Fruit fly (Drosophila melanogaster): Measurements from ENCODE around the gene Ibf2.

The Ibf2 gene

DNA sequence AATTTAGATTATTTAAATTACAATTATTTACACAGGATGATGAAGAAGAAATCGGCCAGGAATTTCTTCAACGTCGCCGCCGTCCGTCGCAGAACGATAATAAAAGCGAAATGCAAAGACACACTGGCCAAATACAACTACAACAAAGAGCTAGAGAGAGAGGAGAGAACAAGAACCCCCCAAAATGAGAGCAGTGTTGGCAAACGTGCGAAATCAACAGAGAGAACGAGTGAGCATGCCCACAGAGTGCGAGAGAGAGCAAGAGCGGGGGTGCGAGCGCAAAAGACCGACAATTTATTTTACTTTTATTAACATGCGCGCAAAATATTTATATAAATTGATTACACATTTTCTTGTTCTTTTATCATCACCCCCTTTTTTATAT, 21.4 kb downstream of the Ibf2 start (continued):
- TF ChIP-seq amos (GFP tag; IDR thresholded peaks at IDR 0.05; ENCODE audit: partially characterized antibody) = no peak
- no peak for TF ChIP-seq CG7963 (GFP tag; IDR thresholded peaks at IDR 0.05; ENCODE audit: partially characterized antibody)
- TF ChIP-seq hbn (GFP tag; IDR thresholded peaks at IDR 0.05; ENCODE audit: partially characterized antibody) = peak; percentile 42
- TF ChIP-seq Camta (GFP tag; optimal IDR thresholded peaks at IDR 0.05) = no peak
- peak; percentile 18; the same call in 1 of the 2 replicates for TF ChIP-seq Rfx (GFP tag; IDR thresholded peaks at IDR 0.05)
- no peak for TF ChIP-seq CG2129 (GFP tag; IDR thresholded peaks at IDR 0.05; ENCODE audit: partially characterized antibody)
- no peak for TF ChIP-seq CG4730 (GFP tag; IDR thresholded peaks at IDR 0.05)
- TF ChIP-seq CG6854 (GFP tag; optimal IDR thresholded peaks at IDR 0.05) = peak; percentile 50
- TF ChIP-seq CG13424 (tag; optimal IDR thresholded peaks at IDR 0.05) = no peak
- TF ChIP-seq CG3281 (GFP tag; optimal IDR thresholded peaks at IDR 0.05) = peak; percentile 22
- no peak for TF ChIP-seq Gug (GFP tag; IDR thresholded peaks at IDR 0.05)
- TF ChIP-seq CG8281 (tag; optimal IDR thresholded peaks at IDR 0.05) = no peak
- no peak for TF ChIP-seq salm (tag; optimal IDR thresholded peaks at IDR 0.05)
- TF ChIP-seq CG18476 (GFP tag; optimal IDR thresholded peaks at IDR 0.05) = no peak
- no peak for TF ChIP-seq Pdp1 (GFP tag; optimal IDR thresholded peaks at IDR 0.05)
- TF ChIP-seq Dref (GFP tag; IDR thresholded peaks at IDR 0.05) = no peak
- TF ChIP-seq odd (GFP tag; optimal IDR thresholded peaks at IDR 0.05) = peak; percentile 28
- TF ChIP-seq CG3995 (GFP tag; optimal IDR thresholded peaks at IDR 0.05) = no peak
- no peak for TF ChIP-seq fd96Cb (tag; optimal IDR thresholded peaks at IDR 0.05)
- TF ChIP-seq phol (tag; optimal IDR thresholded peaks at IDR 0.05) = no peak
- TF ChIP-seq NC2β (GFP tag; optimal IDR thresholded peaks at IDR 0.05) = no peak
- TF ChIP-seq sc (optimal IDR thresholded peaks at IDR 0.05) = no peak
- no peak for TF ChIP-seq sc (GFP tag; optimal IDR thresholded peaks at IDR 0.05)
- TF ChIP-seq CG1647 (GFP tag; optimal IDR thresholded peaks at IDR 0.05) = no peak
- TF ChIP-seq Usf (GFP tag; optimal IDR thresholded peaks at IDR 0.05) = no peak
- no peak for TF ChIP-seq CG8765 (GFP tag; IDR thresholded peaks at IDR 0.05)
- TF ChIP-seq CG11085 (GFP tag; IDR thresholded peaks at IDR 0.05) = no peak
- TF ChIP-seq Dip2 (GFP tag; IDR thresholded peaks at IDR 0.05) = no peak
- peak; percentile 50 for TF ChIP-seq CG10543 (GFP tag; optimal IDR thresholded peaks at IDR 0.05)
- peak; percentile 2 for TF ChIP-seq YL-1 (GFP tag; optimal IDR thresholded peaks at IDR 0.05)
- no peak for TF ChIP-seq CG13123 (GFP tag; optimal IDR thresholded peaks at IDR 0.05)
- TF ChIP-seq CG12219 (GFP tag; optimal IDR thresholded peaks at IDR 0.05) = no peak
- no peak for TF ChIP-seq hb (GFP tag; IDR thresholded peaks at IDR 0.05; ENCODE audit: partially characterized antibody)
- TF ChIP-seq CG4707 (GFP tag; optimal IDR thresholded peaks at IDR 0.05) = no peak
- no peak for TF ChIP-seq CG42726 (GFP tag; IDR thresholded peaks at IDR 0.05; ENCODE audit: partially characterized antibody)
- TF ChIP-seq Elba2 (GFP tag; optimal IDR thresholded peaks at IDR 0.05) = no peak
- TF ChIP-seq CG10565 (GFP tag; optimal IDR thresholded peaks at IDR 0.05) = no peak
- no peak for TF ChIP-seq Myb (GFP tag; optimal IDR thresholded peaks at IDR 0.05)
- peak; percentile 88 for TF ChIP-seq yki (optimal IDR thresholded peaks at IDR 0.05)
- TF ChIP-seq knrl (GFP tag; IDR thresholded peaks at IDR 0.05; ENCODE audit: partially characterized antibody) = no peak
- TF ChIP-seq CG11398 (GFP tag; optimal IDR thresholded peaks at IDR 0.05) = no peak
- no peak for TF ChIP-seq usp (GFP tag; optimal IDR thresholded peaks at IDR 0.05)
- TF ChIP-seq sd (tag; optimal IDR thresholded peaks at IDR 0.05) = peak; percentile 35
- TF ChIP-seq CG6791 (GFP tag; IDR thresholded peaks at IDR 0.05; ENCODE audit: partially characterized antibody) = no peak
- TF ChIP-seq CG34422 (GFP tag; IDR thresholded peaks at IDR 0.05) = no peak
- TF ChIP-seq CG16863 (GFP tag; optimal IDR thresholded peaks at IDR 0.05) = no peak
- TF ChIP-seq CG1024 (GFP tag; IDR thresholded peaks at IDR 0.05) = no peak
- no peak for TF ChIP-seq CG10274 (GFP tag; optimal IDR thresholded peaks at IDR 0.05)
- TF ChIP-seq chm (GFP tag; IDR thresholded peaks at IDR 0.05) = peak; percentile 63
- TF ChIP-seq CG10979 (tag; optimal IDR thresholded peaks at IDR 0.05) = no peak
- TF ChIP-seq klu (GFP tag; IDR thresholded peaks at IDR 0.05) = no peak
- TF ChIP-seq CG9817 (tag; optimal IDR thresholded peaks at IDR 0.05) = no peak

Data from whole organism, embryonic.